Worm (Caenorhabditis elegans) whole organism, young adult: Measurements from ENCODE around the gene F31F7.2.

Experiments
- B0035.1 ChIP-seq: sonication (generic microtip); optimal IDR thresholded peaks from 2 replicates; lab custom pipeline; 2016; ENCODE audit warnings: missing genetic modification characterization, mild to moderate bottlenecking, missing compliant biosample characterization, missing genotype, missing genetic modification reagents
- C17E4.6 ChIP-seq: fragments of 200-800 bp; sonication (Bioruptor generic); IDR thresholded peaks from 2 replicates; pipeline ENCODE4 v1.3.6; 2022; ENCODE audit warnings: missing genetic modification reagents, missing genetic modification characterization, missing compliant biosample characterization
- F23B12.7 ChIP-seq: sonication (generic microtip); optimal IDR thresholded peaks from 2 replicates; lab custom pipeline; 2017; ENCODE audit warnings: missing genetic modification characterization, mild to moderate bottlenecking, missing compliant biosample characterization, antibody characterized with exemption, moderate library complexity; ENCODE audit not compliant: insufficient read depth
- F57A8.1 ChIP-seq: fragments of 200-800 bp; sonication (Bioruptor generic); optimal IDR thresholded peaks from 2 replicates; lab custom pipeline; 2018; ENCODE audit warnings: mild to moderate bottlenecking, missing genetic modification characterization, moderate library complexity, missing compliant biosample characterization
- T07F8.4 ChIP-seq: sonication (generic microtip); optimal IDR thresholded peaks from 2 replicates; lab custom pipeline; 2016; ENCODE audit warnings: mild to moderate bottlenecking, missing genetic modification characterization, moderate library complexity, missing compliant biosample characterization
- T26A5.8 ChIP-seq: sonication (generic microtip); optimal IDR thresholded peaks from 2 replicates; lab custom pipeline; 2016; ENCODE audit warnings: missing genetic modification characterization, missing compliant biosample characterization
- Y53F4B.3 ChIP-seq: fragments of 200-800 bp; sonication (Bioruptor generic); IDR thresholded peaks from 2 replicates; pipeline ENCODE4 v1.3.6; 2022; ENCODE audit warnings: missing genetic modification reagents, missing genetic modification characterization, missing compliant biosample characterization
- Y53G8AR.9 ChIP-seq: fragments of 200-800 bp; sonication (Bioruptor generic); conservative IDR thresholded peaks from 2 replicates; pipeline ENCODE4 v1.3.6; 2022; ENCODE audit warnings: missing genetic modification reagents, missing genetic modification characterization, missing compliant biosample characterization
- Y67H2A.10 ChIP-seq: fragments of 200-800 bp; sonication (Bioruptor generic); conservative IDR thresholded peaks from 2 replicates; pipeline ENCODE4 v1.3.6; 2022; ENCODE audit warnings: missing genetic modification reagents, missing genetic modification characterization, missing compliant biosample characterization
- Y79H2A.3 ChIP-seq: fragments of 200-800 bp; sonication (Bioruptor generic); conservative IDR thresholded peaks from 2 replicates; pipeline ENCODE4 v1.3.6; 2022; ENCODE audit warnings: missing genetic modification reagents, missing genetic modification characterization, missing compliant biosample characterization
- Y95B8A.8 ChIP-seq: fragments of 200-800 bp; sonication (Bioruptor generic); IDR thresholded peaks from 2 replicates; pipeline ENCODE4 v1.3.6; 2022; ENCODE audit warnings: missing genetic modification reagents, missing genetic modification characterization, missing compliant biosample characterization
- ZK185.1 ChIP-seq: sonication (generic microtip); optimal IDR thresholded peaks from 2 replicates; lab custom pipeline; 2016; ENCODE audit warnings: mild to moderate bottlenecking, missing genetic modification characterization, missing compliant biosample characterization; ENCODE audit not compliant: poor library complexity, severe bottlenecking
- ama-1 ChIP-seq, 3 experiments: fragments of 150-350 bp in 1 of 3; sonication (generic microtip) in 2 of 3; optimal IDR thresholded peaks; 2 replicates each; lab custom pipeline; 2014 to 2018; ENCODE audit warnings: missing biosample characterization in 2 of 3, missing genetic modification characterization in 2 of 3, missing genetic modification reagents in 2 of 3
- athp-1 ChIP-seq: sonication (generic microtip); optimal IDR thresholded peaks from 2 replicates; lab custom pipeline; 2017; ENCODE audit warnings: mild to moderate bottlenecking, missing genetic modification characterization, missing compliant biosample characterization
- attf-6 ChIP-seq: fragments of 200-800 bp; sonication (Bioruptor generic); IDR thresholded peaks from 2 replicates; pipeline ENCODE4 v1.3.6; 2022; ENCODE audit warnings: missing genetic modification reagents, missing genetic modification characterization, missing compliant biosample characterization
- cebp-1 ChIP-seq, 2 experiments: fragments of 200-800 bp in 1 of 2; sonication (Bioruptor generic) in 1 of 2; sonication (generic microtip) in 1 of 2; IDR thresholded peaks in 1 of 2; optimal IDR thresholded peaks in 1 of 2; 2 replicates each; pipeline versions ENCODE4 v1.3.6 to Lab custom; 2017 to 2022; ENCODE audit warnings: missing compliant biosample characterization in 2 of 2, missing genetic modification characterization in 2 of 2, mild to moderate bottlenecking in 1 of 2, missing genetic modification reagents in 1 of 2, moderate library complexity in 1 of 2
- ceh-91 ChIP-seq: fragments of 200-800 bp; sonication (Bioruptor generic); IDR thresholded peaks from 2 replicates; pipeline ENCODE4 v1.3.6; 2022; ENCODE audit warnings: missing genetic modification reagents, missing genetic modification characterization, missing compliant biosample characterization
- egl-18 ChIP-seq: fragments of 200-800 bp; sonication (Bioruptor generic); IDR thresholded peaks from 2 replicates; pipeline ENCODE4 v1.3.6; 2022; ENCODE audit warnings: missing genetic modification reagents, missing genetic modification characterization, missing compliant biosample characterization
- egl-44 ChIP-seq: fragments of 200-800 bp; sonication (Bioruptor generic); IDR thresholded peaks from 2 replicates; pipeline ENCODE4 v1.3.6; 2022; ENCODE audit warnings: missing genetic modification reagents, missing genetic modification characterization, missing compliant biosample characterization
- ekl-4 ChIP-seq: fragments of 200-800 bp; sonication (Bioruptor generic); IDR thresholded peaks from 2 replicates; pipeline ENCODE4 v1.3.6; 2022; ENCODE audit warnings: missing genetic modification reagents, missing genetic modification characterization, missing compliant biosample characterization
- ets-4 ChIP-seq: fragments of 200-800 bp; sonication (Bioruptor generic); optimal IDR thresholded peaks from 2 replicates; lab custom pipeline; 2018; ENCODE audit warnings: mild to moderate bottlenecking, missing genetic modification characterization, missing compliant biosample characterization
- him-1 ChIP-seq: sonication (generic microtip); optimal IDR thresholded peaks from 2 replicates; lab custom pipeline; 2016; ENCODE audit warnings: missing genotype, missing genetic modification reagents, missing genetic modification characterization, missing compliant biosample characterization
- hmg-1.2 ChIP-seq: fragments of 200-800 bp; sonication (Bioruptor generic); IDR thresholded peaks from 2 replicates; pipeline ENCODE4 v1.3.6; 2022; ENCODE audit warnings: missing genetic modification reagents, missing genetic modification characterization, missing compliant biosample characterization
- hmg-20 ChIP-seq: fragments of 200-800 bp; sonication (Bioruptor generic); IDR thresholded peaks from 2 replicates; pipeline ENCODE4 v1.3.6; 2022; ENCODE audit warnings: missing genetic modification reagents, missing genetic modification characterization, missing compliant biosample characterization
- let-526 ChIP-seq: fragments of 200-800 bp; sonication (Bioruptor generic); IDR thresholded peaks from 2 replicates; pipeline ENCODE4 v1.3.6; 2022; ENCODE audit warnings: missing genetic modification reagents, missing genetic modification characterization, missing compliant biosample characterization
- let-607 ChIP-seq, 2 experiments: fragments of 200-800 bp in 1 of 2; sonication (Bioruptor generic) in 1 of 2; sonication (generic microtip) in 1 of 2; optimal IDR thresholded peaks; 2 replicates each; lab custom pipeline; 2016 to 2018; ENCODE audit warnings: mild to moderate bottlenecking in 2 of 2, missing compliant biosample characterization in 2 of 2, missing genetic modification characterization in 2 of 2, moderate library complexity in 2 of 2, missing genotype in 1 of 2
- lin-35 ChIP-seq, 3 experiments: fragments of 150-350 bp in 2 of 3; sonication (generic microtip) in 1 of 3; optimal IDR thresholded peaks; 2 replicates each; lab custom pipeline; 2014 to 2018; ENCODE audit warnings: missing biosample characterization in 3 of 3, missing genetic modification characterization in 3 of 3, missing genetic modification reagents in 3 of 3
- lir-1 ChIP-seq: fragments of 200-800 bp; sonication (Bioruptor generic); conservative IDR thresholded peaks from 2 replicates; pipeline ENCODE4 v1.3.6; 2022; ENCODE audit warnings: missing genetic modification reagents, missing genetic modification characterization, missing compliant biosample characterization
- mxl-1 ChIP-seq: sonication (generic microtip); optimal IDR thresholded peaks from 2 replicates; lab custom pipeline; 2016; ENCODE audit warnings: missing genetic modification characterization, missing compliant biosample characterization
- nhr-179 ChIP-seq: sonication (generic microtip); optimal IDR thresholded peaks from 2 replicates; lab custom pipeline; 2016; ENCODE audit warnings: mild to moderate bottlenecking, missing genetic modification characterization, missing compliant biosample characterization
- rcor-1 ChIP-seq: fragments of 200-800 bp; sonication (Bioruptor generic); IDR thresholded peaks from 2 replicates; pipeline ENCODE4 v1.3.6; 2022; ENCODE audit warnings: missing genetic modification reagents, missing genetic modification characterization, missing compliant biosample characterization
- rec-8 ChIP-seq, 2 experiments: sonication (generic microtip); optimal IDR thresholded peaks; 2 replicates each; lab custom pipeline; 2016; ENCODE audit warnings: mild to moderate bottlenecking in 2 of 2, missing genetic modification characterization in 2 of 2, missing genetic modification reagents in 2 of 2, missing genotype in 2 of 2, missing biosample characterization in 1 of 2, missing compliant biosample characterization in 1 of 2, moderate library complexity in 1 of 2
- sea-2 ChIP-seq: fragments of 200-800 bp; sonication (Bioruptor generic); IDR thresholded peaks from 2 replicates; pipeline ENCODE4 v1.3.6; 2022; ENCODE audit warnings: missing genetic modification characterization, missing compliant biosample characterization
- snpc-3.4 ChIP-seq: sonication (generic microtip); optimal IDR thresholded peaks from 2 replicates; lab custom pipeline; 2017; ENCODE audit warnings: missing genetic modification characterization, mild to moderate bottlenecking, missing compliant biosample characterization, antibody characterized with exemption, moderate library complexity, missing genotype, missing genetic modification reagents
- snpc-4 ChIP-seq, 5 experiments: fragments of 150-350 bp in 1 of 5; sonication (generic microtip) in 4 of 5; optimal IDR thresholded peaks; 2 replicates each; lab custom pipeline; 2014 to 2018; ENCODE audit warnings: missing genetic modification characterization in 5 of 5, missing biosample characterization in 3 of 5, antibody characterized with exemption in 2 of 5, mild to moderate bottlenecking in 2 of 5, missing compliant biosample characterization in 2 of 5, missing genotype in 2 of 5, moderate library complexity in 2 of 5, missing genetic modification reagents in 1 of 5
- tbp1 ChIP-seq: fragments of 200-800 bp; sonication (Bioruptor generic); optimal IDR thresholded peaks from 2 replicates; lab custom pipeline; 2018; ENCODE audit warnings: mild to moderate bottlenecking, missing genetic modification characterization, missing compliant biosample characterization
- zim-3 ChIP-seq: sonication (generic microtip); optimal IDR thresholded peaks from 2 replicates; lab custom pipeline; 2017; ENCODE audit warnings: mild to moderate bottlenecking, missing genetic modification characterization, moderate library complexity, missing compliant biosample characterization

The F31F7.2 gene

ce11 chrV:6228400-6228895, 42.2 kb upstream of the F31F7.2 start (continued):
- TF ChIP-seq rcor-1 (GFP tag; lab: Robert Waterston, UW) = 0 out of 2 replicates have a peak, but pooled peaks have one; percentile 16
- TF ChIP-seq F23B12.7 (tag; lab: Kevin White, UChicago) = no peak
- no peak for TF ChIP-seq Y67H2A.10 (GFP tag; lab: Robert Waterston, UW)
- no peak for TF ChIP-seq let-607 (tag; optimal IDR thresholded peaks at IDR 0.05; lab: Kevin White, UChicago)
- TF ChIP-seq rec-8 (tag; optimal IDR thresholded peaks at IDR 0.05; lab: Kevin White, UChicago) = no peak
- TF ChIP-seq attf-6 = no peak
- no peak for TF ChIP-seq sea-2
- peak; percentile 9; the same call in 1 of the 2 replicates for TF ChIP-seq ekl-4
- TF ChIP-seq hmg-1.2 (GFP tag; lab: Robert Waterston, UW) = no peak
- TF ChIP-seq lir-1 (GFP tag; lab: Robert Waterston, UW) = no peak
- no peak; the same call in 1 of the 2 replicates for TF ChIP-seq Y53G8AR.9 (GFP tag; lab: Robert Waterston, UW)
- no peak for TF ChIP-seq him-1 (tag; lab: Kevin White, UChicago)
- TF ChIP-seq Y95B8A.8 (GFP tag; lab: Robert Waterston, UW) = no peak
- TF ChIP-seq snpc-4 (GFP tag; optimal IDR thresholded peaks at IDR 0.05; lab: Kevin White, UChicago) = no peak
- TF ChIP-seq snpc-4 (tag; optimal IDR thresholded peaks at IDR 0.05; lab: Kevin White, UChicago) = no peak
- TF ChIP-seq ceh-91 = no peak
- no peak for TF ChIP-seq snpc-3.4
- TF ChIP-seq ets-4 (GFP tag; lab: Kevin White, UChicago) = no peak
- no peak for TF ChIP-seq T07F8.4 (tag; lab: Kevin White, UChicago)
- no peak for TF ChIP-seq F57A8.1 (GFP tag; lab: Kevin White, UChicago)
- no peak for TF ChIP-seq C17E4.6 (GFP tag; lab: Robert Waterston, UW)
- 0 out of 2 replicates have a peak, but pooled peaks have one; percentile 42 for TF ChIP-seq cebp-1 (GFP tag; IDR thresholded peaks at IDR 0.05; lab: Robert Waterston, UW)
- peak; percentile 4 for TF ChIP-seq cebp-1 (tag; optimal IDR thresholded peaks at IDR 0.05; lab: Kevin White, UChicago)

- TF ChIP-seq B0035.1 (tag; lab: Kevin White, UChicago) = no peak
- TF ChIP-seq hmg-20 = no peak
- no peak for TF ChIP-seq ama-1 (optimal IDR thresholded peaks at IDR 0.05; lab: Kevin White, UChicago)
- TF ChIP-seq ama-1 (GFP tag; optimal IDR thresholded peaks at IDR 0.05; lab: Kevin White, UChicago) = no peak
- peak; percentile 60 for TF ChIP-seq zim-3 (tag; lab: Kevin White, UChicago)
- no peak for TF ChIP-seq egl-44 (GFP tag; lab: Robert Waterston, UW)
- TF ChIP-seq ZK185.1 = peak; percentile 41
- no peak for TF ChIP-seq T26A5.8
- TF ChIP-seq hmg-1.2 (GFP tag; lab: Robert Waterston, UW) = no peak
- TF ChIP-seq Y95B8A.8 (GFP tag; lab: Robert Waterston, UW) = no peak
- no peak for TF ChIP-seq egl-18 (GFP tag; lab: Robert Waterston, UW)
- no peak for TF ChIP-seq Y79H2A.3
- TF ChIP-seq nhr-179 = no peak
- no peak for TF ChIP-seq mxl-1
- no peak for TF ChIP-seq athp-1 (tag; lab: Kevin White, UChicago)
- TF ChIP-seq lin-35 (GFP tag; optimal IDR thresholded peaks at IDR 0.05; lab: Kevin White, UChicago) = peak in 1 of 3 experiments; percentile 0
- no peak for TF ChIP-seq let-607 (tag; optimal IDR thresholded peaks at IDR 0.05; lab: Kevin White, UChicago)
- no peak for TF ChIP-seq tbp1
- no peak for TF ChIP-seq rec-8 (tag; optimal IDR thresholded peaks at IDR 0.05; lab: Kevin White, UChicago)
- no peak for TF ChIP-seq Y53F4B.3 (GFP tag; lab: Robert Waterston, UW)
- TF ChIP-seq let-526 = no peak
- TF ChIP-seq, all 124 proteins: peak for 3
Observed at ce11 chrV:6228920-6229456, 41.7 kb upstream of the F31F7.2 start.
